Worm (Caenorhabditis elegans): ENCODE measurements around the gene mcm-5.

ce11 chrIII:4240126-4240525 is 50.9 kb downstream of the mcm-5 start:
- TF ChIP-seq tbx-11 (GFP tag; IDR thresholded peaks at IDR 0.05) (no peak), flt-1 (GFP tag; IDR thresholded peaks at IDR 0.05) (no peak)
